Fruit fly (Drosophila melanogaster) whole organism: ENCODE measurements around the gene Pif1A.

Source experiments
- CG8478 ChIP-seq: fragments of >200 bp; optimal IDR thresholded peaks from 2 replicates; lab custom pipeline; 2018; ENCODE audit warnings: inconsistent platforms
- Dll ChIP-seq: fragments of >200 bp; optimal IDR thresholded peaks from 2 replicates; lab custom pipeline; 2017
- EcR ChIP-seq, 2 experiments: fragments of >200 bp; optimal IDR thresholded peaks; 2 replicates each; lab custom pipeline; 2017; ENCODE audit warnings: missing biosample characterization in 2 of 2, missing genetic modification characterization in 2 of 2, missing genetic modification reagents in 2 of 2
- psq ChIP-seq: fragments of >200 bp; optimal IDR thresholded peaks from 2 replicates; lab custom pipeline; 2017
- usp ChIP-seq: fragments of >200 bp; optimal IDR thresholded peaks from 2 replicates; lab custom pipeline; 2017; ENCODE audit warnings: missing biosample characterization, missing genetic modification characterization, mixed read lengths

DNA sequence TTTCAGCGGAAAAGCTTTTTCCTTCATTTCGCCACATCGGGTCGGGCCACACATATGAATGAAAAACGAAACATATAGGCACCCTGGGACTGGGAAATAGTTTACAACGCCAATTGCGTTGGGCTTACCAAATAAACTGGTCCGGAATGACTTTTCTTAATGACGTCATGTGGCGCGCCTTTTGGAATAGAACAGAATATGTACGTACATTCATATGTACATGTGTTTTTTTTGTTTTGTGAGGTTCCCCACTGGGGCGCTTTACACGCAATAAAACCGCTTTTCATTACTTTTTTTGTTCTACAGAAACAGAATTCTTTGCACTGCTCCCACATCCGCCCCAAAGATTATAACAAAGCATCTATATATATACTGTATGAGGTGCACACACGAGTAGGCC is 2.6 kb downstream of the Pif1A start:
- TF ChIP-seq CG8478 (lab: Kevin White, UChicago), result no peak
- TF ChIP-seq psq (lab: Kevin White, UChicago), result no peak
- TF ChIP-seq usp (GFP tag; lab: Kevin White, UChicago), result no peak
- no peak for TF ChIP-seq EcR (GFP tag; optimal IDR thresholded peaks at IDR 0.05; lab: Kevin White, UChicago)
- TF ChIP-seq Dll (lab: Kevin White, UChicago), result no peak
